Worm (Caenorhabditis elegans) whole organism, L1 larva: ENCODE data around the gene tbck-1.

Experiments
- ama-1 ChIP-seq: fragments of 150-350 bp; optimal IDR thresholded peaks from 2 replicates; lab custom pipeline; 2014
- blmp-1 ChIP-seq: fragments of 150-350 bp; optimal IDR thresholded peaks from 2 replicates; lab custom pipeline; 2014; ENCODE audit warnings: missing biosample characterization, missing genetic modification characterization
- ceh-8 ChIP-seq: fragments of 200-800 bp; sonication (Bioruptor generic); optimal IDR thresholded peaks from 2 replicates; lab custom pipeline; 2018; ENCODE audit warnings: mild to moderate bottlenecking, missing genetic modification characterization, moderate library complexity, missing compliant biosample characterization
- efl-1 ChIP-seq, 4 experiments: fragments of 150-350 bp; optimal IDR thresholded peaks in 3 of 4; peaks in 1 of 4; 1 replicate in 1 of 4; 2 replicates in 3 of 4; lab custom pipeline; 2014; ENCODE audit warnings: missing biosample characterization in 2 of 4, missing genetic modification characterization in 2 of 4, missing genetic modification reagents in 2 of 4
- nhr-12 ChIP-seq: sonication (generic microtip); optimal IDR thresholded peaks from 2 replicates; lab custom pipeline; 2017; ENCODE audit warnings: missing biosample characterization, missing genetic modification characterization
- nhr-85 ChIP-seq: sonication (generic microtip); peaks from one replicate; lab custom pipeline; 2016; ENCODE audit warnings: missing genetic modification characterization, inconsistent platforms, missing compliant biosample characterization
- pqm-1 ChIP-seq: sonication (generic microtip); optimal IDR thresholded peaks from 3 replicates; lab custom pipeline; 2017; ENCODE audit warnings: missing biosample characterization, missing genetic modification characterization
- snpc-4 ChIP-seq: fragments of 150-350 bp; optimal IDR thresholded peaks from 2 replicates; lab custom pipeline; 2014; ENCODE audit warnings: missing biosample characterization, missing genetic modification characterization
- unc-86 ChIP-seq: sonication (generic microtip); optimal IDR thresholded peaks from 2 replicates; lab custom pipeline; 2016; ENCODE audit warnings: missing genetic modification characterization, missing compliant biosample characterization
- zip-4 ChIP-seq: fragments of 200-800 bp; sonication (Bioruptor generic); optimal IDR thresholded peaks from 2 replicates; lab custom pipeline; 2018; ENCODE audit warnings: mild to moderate bottlenecking, missing genetic modification characterization, moderate library complexity, missing compliant biosample characterization

DNA sequence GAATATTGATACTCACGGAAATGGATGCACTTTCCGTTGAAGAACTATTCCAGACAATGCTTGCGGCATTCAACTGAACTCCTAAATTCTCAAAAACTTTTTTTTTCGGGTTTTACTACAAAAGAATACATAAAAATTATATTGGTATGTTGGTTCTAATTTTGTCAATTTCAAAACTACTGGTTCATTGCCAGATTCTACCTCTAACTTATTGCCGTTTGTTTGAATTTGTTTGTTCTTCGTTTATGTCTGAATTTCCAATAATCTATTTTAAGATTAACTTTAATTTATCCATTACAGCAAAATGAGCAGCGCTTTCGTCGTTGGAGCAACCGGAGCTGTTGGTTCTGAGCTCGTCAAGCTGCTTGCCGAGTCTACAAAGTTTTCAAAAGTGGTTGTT lies 31.3 kb upstream of the tbck-1 start, which contains the start of gene C33F10.14:
- TF ChIP-seq ama-1 (no peak), nhr-12 (tag; lab: Kevin White, UChicago) (no peak), zip-4 (GFP tag; lab: Kevin White, UChicago) (no peak), unc-86 (tag; lab: Kevin White, UChicago) (no peak), efl-1 (optimal IDR thresholded peaks at IDR 0.05; lab: Kevin White, UChicago) (no peak), efl-1 (GFP tag; optimal IDR thresholded peaks at IDR 0.05 in 1 of 2; lab: Kevin White, UChicago) (no peak), blmp-1 (tag; lab: Kevin White, UChicago) (no peak), snpc-4 (tag; lab: Kevin White, UChicago) (no peak), nhr-85 (no peak), ceh-8 (GFP tag; lab: Kevin White, UChicago) (no peak), pqm-1 (tag; lab: Kevin White, UChicago) (no peak)
